Worm (Caenorhabditis elegans) whole organism, mixed stage, embryonic: Measurements from ENCODE around the gene F22E12.3.

Experiments
- M03D4.4 ChIP-seq: sonication (generic microtip); optimal IDR thresholded peaks from 2 replicates; lab custom pipeline; 2017; ENCODE audit warnings: mild to moderate bottlenecking, missing genetic modification characterization, missing compliant biosample characterization
- blmp-1 ChIP-seq: fragments of 150-350 bp; optimal IDR thresholded peaks from 2 replicates; lab custom pipeline; 2014; ENCODE audit warnings: missing biosample characterization, missing genetic modification characterization
- ceh-39 ChIP-seq: fragments of 150-350 bp; optimal IDR thresholded peaks from 2 replicates; lab custom pipeline; 2014; ENCODE audit warnings: missing biosample characterization, missing genetic modification characterization
- ceh-43 ChIP-seq: fragments of 200-800 bp; sonication (Bioruptor generic); optimal IDR thresholded peaks from 2 replicates; lab custom pipeline; 2018; ENCODE audit warnings: mild to moderate bottlenecking, missing genetic modification characterization, moderate library complexity, missing compliant biosample characterization
- ceh-83 ChIP-seq: fragments of 200-800 bp; sonication (Bioruptor generic); optimal IDR thresholded peaks from 2 replicates; lab custom pipeline; 2018; ENCODE audit warnings: mild to moderate bottlenecking, missing genetic modification characterization, missing compliant biosample characterization
- ces-1 ChIP-seq: fragments of 150-350 bp; optimal IDR thresholded peaks from 2 replicates; lab custom pipeline; 2014; ENCODE audit warnings: missing biosample characterization, missing genetic modification reagents, missing genetic modification characterization
- cnd-1 ChIP-seq: fragments of 200-800 bp; sonication (Bioruptor generic); optimal IDR thresholded peaks from 2 replicates; lab custom pipeline; 2018; ENCODE audit warnings: mild to moderate bottlenecking, missing genetic modification characterization, missing compliant biosample characterization
- drap-1 ChIP-seq: fragments of 200-800 bp; sonication (Bioruptor generic); optimal IDR thresholded peaks from 3 replicates; lab custom pipeline; 2018; ENCODE audit warnings: mild to moderate bottlenecking, missing genetic modification characterization, missing compliant biosample characterization
- elt-1 ChIP-seq: sonication (generic microtip); optimal IDR thresholded peaks from 2 replicates; lab custom pipeline; 2017; ENCODE audit warnings: missing genetic modification characterization, mild to moderate bottlenecking, missing compliant biosample characterization, antibody characterized with exemption, moderate library complexity, borderline replicate concordance; ENCODE audit not compliant: insufficient read depth
- elt-3 ChIP-seq: fragments of 150-350 bp; optimal IDR thresholded peaks from 2 replicates; lab custom pipeline; 2014; ENCODE audit warnings: missing biosample characterization, missing genetic modification characterization
- flh-1 ChIP-seq: fragments of 200-800 bp; sonication (Bioruptor generic); optimal IDR thresholded peaks from 2 replicates; lab custom pipeline; 2018; ENCODE audit warnings: mild to moderate bottlenecking, missing genetic modification characterization, moderate library complexity, missing compliant biosample characterization
- ham-2 ChIP-seq: fragments of 200-800 bp; sonication (Bioruptor generic); optimal IDR thresholded peaks from 2 replicates; lab custom pipeline; 2018; ENCODE audit warnings: mild to moderate bottlenecking, missing genetic modification characterization, missing compliant biosample characterization
- hlh-1 ChIP-seq: fragments of 150-350 bp; optimal IDR thresholded peaks from 2 replicates; lab custom pipeline; 2014; ENCODE audit warnings: missing biosample characterization, missing genetic modification reagents, missing genetic modification characterization
- lin-13 ChIP-seq: fragments of 150-350 bp; optimal IDR thresholded peaks from 2 replicates; lab custom pipeline; 2014; ENCODE audit warnings: missing biosample characterization, missing genetic modification characterization
- lin-32 ChIP-seq: fragments of 200-800 bp; sonication (Bioruptor generic); optimal IDR thresholded peaks from 2 replicates; lab custom pipeline; 2018; ENCODE audit warnings: mild to moderate bottlenecking, missing genetic modification characterization, missing compliant biosample characterization
- lsy-2 ChIP-seq: fragments of 150-350 bp; optimal IDR thresholded peaks from 2 replicates; lab custom pipeline; 2014; ENCODE audit warnings: missing biosample characterization, missing genetic modification characterization
- mab-5 ChIP-seq: fragments of 150-350 bp; optimal IDR thresholded peaks from 2 replicates; lab custom pipeline; 2014; ENCODE audit warnings: missing biosample characterization, missing genetic modification characterization
- mep-1 ChIP-seq: fragments of 150-350 bp; optimal IDR thresholded peaks from 2 replicates; lab custom pipeline; 2017; ENCODE audit warnings: missing biosample characterization, missing genetic modification reagents, missing genetic modification characterization, inconsistent platforms
- mls-2 ChIP-seq: sonication (generic microtip); optimal IDR thresholded peaks from 2 replicates; lab custom pipeline; 2016; ENCODE audit warnings: mild to moderate bottlenecking, missing genetic modification characterization, moderate library complexity, missing compliant biosample characterization
- nhr-12 ChIP-seq: fragments of 150-350 bp; optimal IDR thresholded peaks from 2 replicates; lab custom pipeline; 2014; ENCODE audit warnings: missing biosample characterization, missing genetic modification characterization
- nhr-2 ChIP-seq: fragments of 150-350 bp; optimal IDR thresholded peaks from 2 replicates; lab custom pipeline; 2014; ENCODE audit warnings: missing biosample characterization, missing genetic modification characterization
- nhr-237 ChIP-seq: fragments of 150-350 bp; optimal IDR thresholded peaks from 2 replicates; lab custom pipeline; 2014; ENCODE audit warnings: missing biosample characterization, missing genetic modification characterization
- nhr-28 ChIP-seq: fragments of 150-350 bp; optimal IDR thresholded peaks from 2 replicates; lab custom pipeline; 2014; ENCODE audit warnings: missing biosample characterization, missing genetic modification characterization
- nhr-76 ChIP-seq: sonication (generic microtip); optimal IDR thresholded peaks from 2 replicates; lab custom pipeline; 2017; ENCODE audit warnings: missing biosample characterization, missing genetic modification characterization
- pha-4 ChIP-seq: fragments of 150-350 bp; optimal IDR thresholded peaks from 2 replicates; lab custom pipeline; 2018; ENCODE audit warnings: missing biosample characterization, missing genetic modification reagents, missing genetic modification characterization
- sem-2 ChIP-seq: fragments of 200-800 bp; sonication (Bioruptor generic); optimal IDR thresholded peaks from 2 replicates; lab custom pipeline; 2018; ENCODE audit warnings: mild to moderate bottlenecking, missing genetic modification characterization, missing compliant biosample characterization
- snpc-4 ChIP-seq: fragments of 150-350 bp; optimal IDR thresholded peaks from 2 replicates; lab custom pipeline; 2014; ENCODE audit warnings: missing biosample characterization, missing genetic modification characterization
- sptf-1 ChIP-seq: sonication (generic microtip); optimal IDR thresholded peaks from 2 replicates; lab custom pipeline; 2017; ENCODE audit warnings: mild to moderate bottlenecking, missing genetic modification characterization, moderate library complexity, missing compliant biosample characterization
- tbx-8 ChIP-seq: fragments of 200-800 bp; sonication (Bioruptor generic); optimal IDR thresholded peaks from 2 replicates; lab custom pipeline; 2018; ENCODE audit warnings: mild to moderate bottlenecking, missing genetic modification characterization, moderate library complexity, missing compliant biosample characterization
- unc-39 ChIP-seq: fragments of 150-350 bp; optimal IDR thresholded peaks from 2 replicates; lab custom pipeline; 2014; ENCODE audit warnings: missing biosample characterization, missing genetic modification characterization
- unc-62 ChIP-seq: fragments of 150-350 bp; optimal IDR thresholded peaks from 2 replicates; lab custom pipeline; 2014; ENCODE audit warnings: missing biosample characterization, missing genetic modification reagents, missing genetic modification characterization
- zip-8 ChIP-seq: fragments of 150-350 bp; optimal IDR thresholded peaks from 2 replicates; lab custom pipeline; 2014; ENCODE audit warnings: missing biosample characterization, missing genetic modification characterization
- ztf-11 ChIP-seq: fragments of 150-350 bp; optimal IDR thresholded peaks from 2 replicates; lab custom pipeline; 2014; ENCODE audit warnings: missing biosample characterization, missing genetic modification characterization

F22E12.3 gene

DNA sequence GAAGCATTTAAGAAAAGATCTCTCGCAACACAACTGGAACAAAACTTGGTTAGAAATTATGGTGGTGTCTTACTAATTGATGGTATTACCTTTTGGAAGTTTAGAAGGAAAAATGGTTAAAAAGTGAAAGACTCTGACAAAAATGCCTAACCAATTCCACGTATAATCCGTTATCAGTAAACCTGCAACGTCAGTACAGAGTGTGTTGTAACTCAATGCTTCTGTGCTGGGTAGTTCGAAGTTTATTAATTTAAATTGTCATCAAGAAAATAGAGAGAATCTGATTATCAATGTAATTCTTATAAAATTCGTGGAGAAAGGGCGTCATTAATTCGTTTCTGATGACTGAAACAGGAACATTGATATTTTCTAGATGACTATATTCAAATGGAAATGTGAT, 28.0 kb downstream of the F22E12.3 start:
- no peak for TF ChIP-seq unc-39 (tag; lab: Kevin White, UChicago)
- no peak for TF ChIP-seq ceh-83 (GFP tag; lab: Kevin White, UChicago)
- no peak for TF ChIP-seq elt-3 (tag; lab: Kevin White, UChicago)
- no peak for TF ChIP-seq ham-2
- TF ChIP-seq elt-1, result no peak
- TF ChIP-seq drap-1, result no peak
- TF ChIP-seq nhr-76 (tag; lab: Kevin White, UChicago), result no peak
- no peak for TF ChIP-seq lin-13 (tag; lab: Kevin White, UChicago)
- TF ChIP-seq zip-8 (tag; lab: Kevin White, UChicago), result no peak
- TF ChIP-seq mab-5 (tag; lab: Kevin White, UChicago), result no peak
- no peak for TF ChIP-seq hlh-1 (tag; lab: Kevin White, UChicago)
- TF ChIP-seq ztf-11 (tag; lab: Kevin White, UChicago), result no peak
- TF ChIP-seq mep-1 (tag; lab: Kevin White, UChicago), result no peak
- TF ChIP-seq mls-2 (tag; lab: Kevin White, UChicago), result no peak
- TF ChIP-seq M03D4.4 (tag; lab: Kevin White, UChicago), result no peak
- TF ChIP-seq flh-1 (GFP tag; lab: Kevin White, UChicago), result no peak

DNA sequence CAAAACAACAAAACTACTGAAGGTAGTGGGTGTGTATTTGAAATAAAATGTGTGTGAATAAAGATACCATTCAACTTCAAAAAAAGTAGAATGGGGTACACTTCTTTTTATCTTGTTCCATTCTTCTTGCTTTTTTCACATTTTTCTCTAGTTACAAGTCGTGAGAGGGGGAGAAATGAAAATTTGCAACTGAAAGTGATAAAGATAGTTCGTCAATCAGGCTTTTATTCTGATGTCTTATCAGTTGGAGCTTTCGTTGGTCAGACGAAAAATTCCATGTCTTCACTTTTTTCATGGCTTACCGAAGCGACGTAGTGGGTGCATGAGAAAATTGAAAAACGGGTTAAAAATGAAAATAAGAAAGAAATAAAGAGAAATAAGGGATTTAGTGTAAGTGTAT, 29.5 kb downstream of the F22E12.3 start, which contains the start of gene Y32F6A.4:
Y32F6A.4 (minus strand) TSS at position 347 of the 400 bp plus-strand sequence.
- TF ChIP-seq lin-13 (tag; lab: Kevin White, UChicago), result no peak
- no peak for TF ChIP-seq M03D4.4 (tag; lab: Kevin White, UChicago)
- no peak for TF ChIP-seq nhr-76 (tag; lab: Kevin White, UChicago)
- no peak for TF ChIP-seq elt-3 (tag; lab: Kevin White, UChicago)
- TF ChIP-seq mep-1 (tag; lab: Kevin White, UChicago), result no peak
- TF ChIP-seq nhr-12 (tag; lab: Kevin White, UChicago), result no peak
- no peak for TF ChIP-seq drap-1
- no peak for TF ChIP-seq snpc-4 (tag; lab: Kevin White, UChicago)
- TF ChIP-seq ztf-11 (tag; lab: Kevin White, UChicago), result no peak
- no peak for TF ChIP-seq ceh-39 (tag; lab: Kevin White, UChicago)
- no peak for TF ChIP-seq nhr-237 (tag; lab: Kevin White, UChicago)
- no peak for TF ChIP-seq unc-62
- TF ChIP-seq lsy-2 (tag; lab: Kevin White, UChicago), result no peak
- TF ChIP-seq sptf-1 (tag; lab: Kevin White, UChicago), result no peak

- no peak for TF ChIP-seq cnd-1 (tag; lab: Kevin White, UChicago)
- TF ChIP-seq ceh-39 (tag; lab: Kevin White, UChicago), result no peak
- TF ChIP-seq nhr-2 (tag; lab: Kevin White, UChicago), result no peak
- TF ChIP-seq nhr-12 (tag; lab: Kevin White, UChicago), result no peak
- TF ChIP-seq drap-1, result no peak
- TF ChIP-seq lin-13 (tag; lab: Kevin White, UChicago), result no peak
- no peak for TF ChIP-seq unc-39 (tag; lab: Kevin White, UChicago)
- no peak for TF ChIP-seq ceh-83 (GFP tag; lab: Kevin White, UChicago)
- no peak for TF ChIP-seq mls-2 (tag; lab: Kevin White, UChicago)
- no peak for TF ChIP-seq nhr-76 (tag; lab: Kevin White, UChicago)
- no peak for TF ChIP-seq hlh-1 (tag; lab: Kevin White, UChicago)
- TF ChIP-seq lsy-2 (tag; lab: Kevin White, UChicago), result no peak
- no peak for TF ChIP-seq sem-2 (GFP tag; lab: Kevin White, UChicago)
- TF ChIP-seq ceh-43, result no peak
- TF ChIP-seq nhr-28 (tag; lab: Kevin White, UChicago), result no peak
- TF ChIP-seq blmp-1 (tag; lab: Kevin White, UChicago), result no peak
- TF ChIP-seq pha-4 (tag; lab: Kevin White, UChicago), result no peak
- TF ChIP-seq ztf-11 (tag; lab: Kevin White, UChicago), result no peak
- no peak for TF ChIP-seq mep-1 (tag; lab: Kevin White, UChicago)
- TF ChIP-seq elt-1, result no peak
Observed at ce11 chrV:10432607-10433006, 30.6 kb downstream of the F22E12.3 start.

DNA sequence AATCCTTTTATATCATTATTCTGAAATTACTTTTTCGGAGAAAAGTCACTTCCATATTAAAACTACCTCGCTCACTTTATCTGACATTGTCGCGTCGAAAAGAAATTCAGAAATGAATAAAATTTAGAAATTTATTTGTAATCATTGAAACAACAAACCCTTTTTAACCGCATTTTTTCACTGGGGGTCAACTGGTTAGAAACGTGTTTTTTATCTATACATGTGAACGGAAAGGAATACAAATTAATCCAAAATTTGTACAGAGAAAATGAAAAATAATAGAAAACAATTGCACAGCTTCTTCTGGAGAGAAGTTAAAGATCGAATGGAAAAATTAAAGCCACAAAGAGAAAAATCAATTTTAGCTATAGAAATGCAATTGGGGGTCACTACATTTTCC, 34.6 kb downstream of the F22E12.3 start, which contains the start of gene tag-314:
tag-314 (minus strand) TSS at position 101 of the 400 bp plus-strand sequence.
- TF ChIP-seq nhr-12 (tag; lab: Kevin White, UChicago) (no peak), snpc-4 (tag; lab: Kevin White, UChicago) (no peak), nhr-76 (tag; lab: Kevin White, UChicago) (no peak), unc-39 (tag; lab: Kevin White, UChicago) (no peak), blmp-1 (tag; lab: Kevin White, UChicago) (no peak), nhr-28 (tag; lab: Kevin White, UChicago) (no peak), ces-1 (no peak), tbx-8 (GFP tag; lab: Kevin White, UChicago) (no peak), zip-8 (tag; lab: Kevin White, UChicago) (no peak), drap-1 (no peak), M03D4.4 (tag; lab: Kevin White, UChicago) (no peak), lin-32 (GFP tag; lab: Kevin White, UChicago) (no peak), nhr-237 (tag; lab: Kevin White, UChicago) (no peak)
